Worm (Caenorhabditis elegans) whole organism, L1 larva: Measurements from ENCODE around the gene moc-2.

Source experiments
- F16B12.6 ChIP-seq: fragments of 150-350 bp; optimal IDR thresholded peaks from 2 replicates; lab custom pipeline; 2014; ENCODE audit warnings: missing biosample characterization, missing genetic modification characterization
- Y116A8C.19 ChIP-seq: sonication (generic microtip); optimal IDR thresholded peaks from 2 replicates; lab custom pipeline; 2016; ENCODE audit warnings: missing compliant biosample characterization, missing genetic modification characterization, borderline replicate concordance
- blmp-1 ChIP-seq: fragments of 150-350 bp; optimal IDR thresholded peaks from 2 replicates; lab custom pipeline; 2014; ENCODE audit warnings: missing biosample characterization, missing genetic modification characterization
- ceh-63 ChIP-seq: fragments of 200-800 bp; sonication (Bioruptor generic); optimal IDR thresholded peaks from 2 replicates; lab custom pipeline; 2018; ENCODE audit warnings: mild to moderate bottlenecking, missing genetic modification characterization, missing compliant biosample characterization
- ceh-8 ChIP-seq: fragments of 200-800 bp; sonication (Bioruptor generic); optimal IDR thresholded peaks from 2 replicates; lab custom pipeline; 2018; ENCODE audit warnings: mild to moderate bottlenecking, missing genetic modification characterization, moderate library complexity, missing compliant biosample characterization
- ceh-82 ChIP-seq, 3 experiments: fragments of 150-350 bp in 1 of 3; sonication (generic microtip) in 2 of 3; optimal IDR thresholded peaks; 2 replicates each; lab custom pipeline; 2014 to 2017; ENCODE audit warnings: missing biosample characterization in 3 of 3, missing genetic modification characterization in 3 of 3
- ces-1 ChIP-seq: fragments of 150-350 bp; optimal IDR thresholded peaks from 2 replicates; lab custom pipeline; 2014; ENCODE audit warnings: missing biosample characterization, missing genetic modification reagents, missing genetic modification characterization
- dsc-1 ChIP-seq: sonication (generic microtip); optimal IDR thresholded peaks from 2 replicates; lab custom pipeline; 2016; ENCODE audit warnings: mild to moderate bottlenecking, missing genetic modification characterization, missing compliant biosample characterization
- efl-1 ChIP-seq, 4 experiments: fragments of 150-350 bp; optimal IDR thresholded peaks in 3 of 4; peaks in 1 of 4; 1 replicate in 1 of 4; 2 replicates in 3 of 4; lab custom pipeline; 2014; ENCODE audit warnings: missing biosample characterization in 2 of 4, missing genetic modification characterization in 2 of 4, missing genetic modification reagents in 2 of 4
- efl-3 ChIP-seq: fragments of 200-800 bp; sonication (Bioruptor generic); optimal IDR thresholded peaks from 2 replicates; lab custom pipeline; 2018; ENCODE audit warnings: mild to moderate bottlenecking, missing genetic modification characterization, missing compliant biosample characterization
- elt-2 ChIP-seq: sonication (generic microtip); optimal IDR thresholded peaks from 2 replicates; lab custom pipeline; 2016; ENCODE audit warnings: missing genetic modification characterization, mild to moderate bottlenecking, inconsistent platforms, missing compliant biosample characterization, missing genetic modification reagents
- elt-3 ChIP-seq, 6 experiments: fragments of 150-350 bp in 1 of 6; sonication (generic microtip); optimal IDR thresholded peaks; 2 replicates each; lab custom pipeline; 2017 to 2018; ENCODE audit warnings: missing biosample characterization in 6 of 6, missing genetic modification characterization in 6 of 6, inconsistent platforms in 1 of 6
- ets-5 ChIP-seq: fragments of 200-800 bp; sonication (Bioruptor generic); IDR thresholded peaks from 2 replicates; pipeline ENCODE4 v1.3.6; 2022; ENCODE audit warnings: missing genetic modification characterization, missing compliant biosample characterization
- fkh-10 ChIP-seq: sonication (generic microtip); optimal IDR thresholded peaks from 2 replicates; lab custom pipeline; 2017; ENCODE audit warnings: missing biosample characterization, missing genetic modification reagents, missing genetic modification characterization
- grh-1 ChIP-seq: fragments of 200-800 bp; sonication (Bioruptor generic); IDR thresholded peaks from 2 replicates; pipeline ENCODE4 v1.3.6; 2022; ENCODE audit warnings: missing genetic modification reagents, missing genetic modification characterization, missing compliant biosample characterization
- hlh-17 ChIP-seq: fragments of 200-800 bp; sonication (Bioruptor generic); optimal IDR thresholded peaks from 2 replicates; lab custom pipeline; 2018; ENCODE audit warnings: missing genetic modification characterization, mild to moderate bottlenecking, missing compliant biosample characterization, moderate library complexity, borderline replicate concordance
- isw-1 ChIP-seq: fragments of 200-800 bp; sonication (Bioruptor generic); IDR thresholded peaks from 2 replicates; pipeline ENCODE4 v1.3.6; 2022; ENCODE audit warnings: missing genetic modification characterization, missing compliant biosample characterization
- jun-1 ChIP-seq: fragments of 150-350 bp; optimal IDR thresholded peaks from 2 replicates; lab custom pipeline; 2014; ENCODE audit warnings: missing biosample characterization, missing genetic modification reagents, missing genetic modification characterization
- lin-14 ChIP-seq: fragments of 200-800 bp; sonication (Bioruptor generic); optimal IDR thresholded peaks from 2 replicates; lab custom pipeline; 2018; ENCODE audit warnings: mild to moderate bottlenecking, missing genetic modification characterization, moderate library complexity, missing compliant biosample characterization
- lin-15B ChIP-seq: fragments of 150-350 bp; sonication (generic microtip); optimal IDR thresholded peaks from 3 replicates; lab custom pipeline; 2014; ENCODE audit warnings: missing biosample characterization, missing genetic modification characterization
- lsy-2 ChIP-seq, 2 experiments: fragments of 150-350 bp; optimal IDR thresholded peaks; 2 replicates each; lab custom pipeline; 2014; ENCODE audit warnings: missing biosample characterization in 2 of 2, missing genetic modification characterization in 2 of 2
- mab-9 ChIP-seq: fragments of 200-800 bp; sonication (Bioruptor generic); IDR thresholded peaks from 2 replicates; pipeline ENCODE4 v1.3.6; 2022; ENCODE audit warnings: missing genetic modification reagents, missing genetic modification characterization, missing compliant biosample characterization
- mef-2 ChIP-seq: fragments of 150-350 bp; optimal IDR thresholded peaks from 2 replicates; lab custom pipeline; 2014; ENCODE audit warnings: missing biosample characterization, missing genetic modification characterization
- nhr-11 ChIP-seq: fragments of 150-350 bp; optimal IDR thresholded peaks from 2 replicates; lab custom pipeline; 2014; ENCODE audit warnings: missing biosample characterization, missing genetic modification characterization
- nhr-12 ChIP-seq: sonication (generic microtip); optimal IDR thresholded peaks from 2 replicates; lab custom pipeline; 2017; ENCODE audit warnings: missing biosample characterization, missing genetic modification characterization
- nhr-47 ChIP-seq: sonication (generic microtip); optimal IDR thresholded peaks from 2 replicates; lab custom pipeline; 2016; ENCODE audit warnings: mild to moderate bottlenecking, missing genetic modification characterization, moderate library complexity, missing compliant biosample characterization
- nhr-71 ChIP-seq: sonication (generic microtip); optimal IDR thresholded peaks from 2 replicates; lab custom pipeline; 2016; ENCODE audit warnings: mild to moderate bottlenecking, missing genetic modification characterization, moderate library complexity, missing compliant biosample characterization
- nhr-77 ChIP-seq: fragments of 150-350 bp; optimal IDR thresholded peaks from 2 replicates; lab custom pipeline; 2014; ENCODE audit warnings: missing biosample characterization, missing genetic modification characterization
- nhr-84 ChIP-seq: sonication (generic microtip); optimal IDR thresholded peaks from 2 replicates; lab custom pipeline; 2017; ENCODE audit warnings: missing biosample characterization, missing genetic modification characterization
- nhr-85 ChIP-seq: sonication (generic microtip); peaks from one replicate; lab custom pipeline; 2016; ENCODE audit warnings: missing genetic modification characterization, inconsistent platforms, missing compliant biosample characterization
- pax-3 ChIP-seq: fragments of 200-800 bp; sonication (Bioruptor generic); optimal IDR thresholded peaks from 2 replicates; lab custom pipeline; 2018; ENCODE audit warnings: mild to moderate bottlenecking, missing genetic modification characterization, moderate library complexity, missing compliant biosample characterization
- pqm-1 ChIP-seq: sonication (generic microtip); optimal IDR thresholded peaks from 3 replicates; lab custom pipeline; 2017; ENCODE audit warnings: missing biosample characterization, missing genetic modification characterization
- skn-1 ChIP-seq: fragments of 150-350 bp; optimal IDR thresholded peaks from 2 replicates; lab custom pipeline; 2014; ENCODE audit warnings: missing biosample characterization, missing genetic modification characterization
- unc-86 ChIP-seq: sonication (generic microtip); optimal IDR thresholded peaks from 2 replicates; lab custom pipeline; 2016; ENCODE audit warnings: missing genetic modification characterization, missing compliant biosample characterization
- unc-98 ChIP-seq: fragments of 200-800 bp; sonication (Bioruptor generic); IDR thresholded peaks from 2 replicates; pipeline ENCODE4 v1.3.6; 2022; ENCODE audit warnings: missing genetic modification characterization, missing compliant biosample characterization

moc-2 gene

ce11 chrV:6538323-6538722 lies 34.3 kb upstream of the moc-2 start (continued):
- no peak for TF ChIP-seq ets-5 (GFP tag; lab: Robert Waterston, UW)
- TF ChIP-seq nhr-11 (tag; lab: Kevin White, UChicago): no peak
- no peak for TF ChIP-seq grh-1
- TF ChIP-seq unc-98: no peak
- TF ChIP-seq efl-1 (optimal IDR thresholded peaks at IDR 0.05; lab: Kevin White, UChicago): no peak
- TF ChIP-seq efl-1 (GFP tag; optimal IDR thresholded peaks at IDR 0.05 in 1 of 2; lab: Kevin White, UChicago): peak in 1 of 2 experiments; percentile 74
- TF ChIP-seq hlh-17: no peak
- no peak for TF ChIP-seq lin-15B (tag; lab: Kevin White, UChicago)
- TF ChIP-seq nhr-12 (tag; lab: Kevin White, UChicago): no peak
- no peak for TF ChIP-seq nhr-84
- no peak for TF ChIP-seq nhr-47 (tag; lab: Kevin White, UChicago)
- no peak for TF ChIP-seq ceh-8 (GFP tag; lab: Kevin White, UChicago)
- no peak for TF ChIP-seq pax-3 (tag; lab: Kevin White, UChicago)
- TF ChIP-seq ceh-63 (GFP tag; lab: Kevin White, UChicago): no peak
- TF ChIP-seq F16B12.6: no peak
- TF ChIP-seq fkh-10 (GFP tag; lab: Kevin White, UChicago): no peak

ce11 chrV:6533030-6533429 lies 29.0 kb upstream of the moc-2 start, which contains the start of gene hpo-26:
hpo-26 (minus strand) TSS chrV:6533060.
- TF ChIP-seq lin-14 (GFP tag; lab: Kevin White, UChicago): peak; percentile 15
- no peak for TF ChIP-seq efl-3 (GFP tag; lab: Kevin White, UChicago)
- peak; percentile 81 for TF ChIP-seq nhr-77 (tag; lab: Kevin White, UChicago)
- peak; percentile 21 for TF ChIP-seq nhr-71 (tag; lab: Kevin White, UChicago)
- TF ChIP-seq mef-2: no peak
- TF ChIP-seq ces-1: no peak
- no peak for TF ChIP-seq unc-86
- TF ChIP-seq lsy-2 (tag; optimal IDR thresholded peaks at IDR 0.05; lab: Kevin White, UChicago): peak in 1 of 2 experiments; percentile 9
- no peak for TF ChIP-seq Y116A8C.19 (tag; lab: Kevin White, UChicago)
- no peak for TF ChIP-seq lin-15B (tag; lab: Kevin White, UChicago)
- peak in 1 of 3 experiments; percentile 12 for TF ChIP-seq ceh-82 (tag; optimal IDR thresholded peaks at IDR 0.05; lab: Kevin White, UChicago)
- TF ChIP-seq, all 84 proteins: peak for 5

- TF ChIP-seq elt-2 (tag; lab: Kevin White, UChicago) (peak; percentile 93), pqm-1 (peak; percentile 84), efl-1 (optimal IDR thresholded peaks at IDR 0.05; lab: Kevin White, UChicago) (no peak), efl-1 (GFP tag; optimal IDR thresholded peaks at IDR 0.05 in 1 of 2; lab: Kevin White, UChicago) (peak in 1 of 2 experiments; percentile 59), skn-1 (tag; lab: Kevin White, UChicago) (no peak), mab-9 (GFP tag; lab: Robert Waterston, UW) (no peak)
These were observed 20.8 kb upstream of the moc-2 start, which contains the start of gene acs-1 for ce11 chrV:6524757-6525156. acs-1 (plus strand) TSS chrV:6524989.

ce11 chrV:6522879-6523497 lies 19.0 kb upstream of the moc-2 start:
- TF ChIP-seq lin-14 (GFP tag; lab: Kevin White, UChicago): peak; percentile 25
- peak; percentile 72 for TF ChIP-seq elt-2 (tag; lab: Kevin White, UChicago)
- peak; percentile 35 for TF ChIP-seq pqm-1
- TF ChIP-seq blmp-1 (tag; lab: Kevin White, UChicago): peak; percentile 56
- no peak for TF ChIP-seq nhr-77 (tag; lab: Kevin White, UChicago)
- TF ChIP-seq elt-3 (tag; optimal IDR thresholded peaks at IDR 0.05; lab: Kevin White, UChicago): peak in 1 of 6 experiments; percentile 22
- no peak for TF ChIP-seq jun-1 (tag; lab: Kevin White, UChicago)
- TF ChIP-seq pax-3 (tag; lab: Kevin White, UChicago): no peak
- TF ChIP-seq isw-1: no peak
- no peak for TF ChIP-seq F16B12.6
- TF ChIP-seq dsc-1 (tag; lab: Kevin White, UChicago): no peak
- TF ChIP-seq nhr-85: peak; percentile 70
- TF ChIP-seq, all 84 proteins: peak for 6
